Fruit fly (Drosophila melanogaster): ENCODE results near the gene Hs3st-B.

DNA sequence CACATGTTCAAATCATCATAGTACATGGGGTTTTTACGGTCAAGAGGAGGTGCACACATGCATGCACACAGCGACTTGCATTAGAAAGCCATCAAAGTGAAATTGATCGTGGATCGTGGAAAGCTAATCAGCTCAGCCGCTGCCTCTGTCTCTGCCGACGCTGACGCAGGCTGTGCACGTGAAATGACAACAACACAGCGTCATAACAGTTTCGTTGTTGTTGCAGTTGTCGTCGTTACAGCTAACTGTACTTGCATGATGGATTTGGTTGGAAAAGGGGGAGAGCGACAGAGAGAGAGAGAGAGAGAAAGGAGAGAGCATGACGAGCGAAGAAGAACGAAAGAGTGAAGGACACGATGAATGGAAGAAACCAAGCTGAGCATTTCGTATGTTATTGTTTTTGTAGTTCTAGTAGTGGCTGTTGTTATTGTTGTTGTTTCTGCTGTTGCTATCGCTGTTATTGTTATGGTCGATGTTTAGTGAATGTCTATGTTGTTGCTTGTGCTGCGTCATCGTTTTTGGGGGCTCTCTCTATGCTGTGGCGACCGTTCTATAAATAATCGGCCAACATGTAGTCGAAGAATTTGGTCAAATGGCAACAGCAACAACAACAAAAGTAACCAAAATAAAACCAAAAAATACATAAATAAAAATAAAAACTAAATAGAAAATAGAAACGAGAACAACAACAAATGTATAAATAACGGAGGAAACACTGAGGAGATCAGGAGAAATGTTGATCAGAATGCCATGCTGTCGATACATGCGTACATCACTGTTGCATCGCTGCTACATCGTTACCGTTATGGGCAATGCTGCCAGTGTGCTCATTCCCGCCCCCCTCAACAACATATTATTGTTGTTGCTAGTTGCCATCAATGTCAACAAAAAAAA is 11.6 kb downstream of the Hs3st-B start:
- TF ChIP-seq CG14655 (GFP tag; optimal IDR thresholded peaks at IDR 0.05) = no peak
- TF ChIP-seq D1 (tag; optimal IDR thresholded peaks at IDR 0.05) = no peak
- no peak for TF ChIP-seq CG32121 (GFP tag; IDR thresholded peaks at IDR 0.05)
- no peak for TF ChIP-seq CG13204 (GFP tag; optimal IDR thresholded peaks at IDR 0.05)
- no peak for TF ChIP-seq CG17806 (tag; optimal IDR thresholded peaks at IDR 0.05)
- no peak for TF ChIP-seq fd96Ca (GFP tag; IDR thresholded peaks at IDR 0.05)
- no peak for TF ChIP-seq CG8301 (tag; optimal IDR thresholded peaks at IDR 0.05)
- TF ChIP-seq CG10348 (GFP tag; IDR thresholded peaks at IDR 0.05) = no peak

All from whole organism, pupa.